Fruit fly (Drosophila melanogaster) Kc167 (cell line): ENCODE data around the gene CG32713.

Source experiments
- Myc ChIP-seq: fragments of >200 bp; optimal IDR thresholded peaks from 2 replicates; lab custom pipeline; 2017; ENCODE audit warnings: missing external identifiers
- h ChIP-seq: fragments of >200 bp; optimal IDR thresholded peaks from 3 replicates; lab custom pipeline; 2018; ENCODE audit warnings: missing external identifiers

DNA sequence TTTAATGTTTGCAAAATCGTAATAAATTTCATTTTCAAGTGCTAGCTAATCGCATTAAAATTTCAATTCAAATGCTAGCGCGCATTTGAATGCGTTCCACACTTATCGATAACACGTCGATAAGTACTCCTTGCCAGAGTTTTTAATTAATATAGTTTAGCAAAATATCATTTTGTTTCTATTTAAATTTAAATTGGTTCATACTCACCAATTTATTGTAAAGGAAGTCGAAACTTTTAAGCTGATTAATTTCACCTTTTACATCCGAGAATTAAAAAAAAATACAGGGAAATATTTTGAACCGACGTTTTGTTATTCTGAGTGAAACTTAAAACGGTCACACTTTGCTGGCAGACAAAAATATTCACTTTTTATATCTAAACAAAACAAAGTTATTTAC, 3.7 kb upstream of the CG32713 start, which contains the start of gene Es2:
- TF ChIP-seq Myc (lab: Kevin White, UChicago) (no peak), h (lab: Kevin White, UChicago) (no peak)
